Worm (Caenorhabditis elegans) whole organism, L4 larva: Measurements from ENCODE around the gene hex-5.

Experiments used
- F26F4.8 ChIP-seq: fragments of 200-800 bp; sonication (Bioruptor generic); conservative IDR thresholded peaks from 2 replicates; pipeline ENCODE4 v1.3.6; 2022; ENCODE audit warnings: missing genetic modification characterization, missing compliant biosample characterization
- Y105C5A.15 ChIP-seq: fragments of 200-800 bp; sonication (Bioruptor generic); IDR thresholded peaks from 2 replicates; pipeline ENCODE4 v1.3.6; 2022; ENCODE audit warnings: missing genetic modification characterization, missing compliant biosample characterization
- Y5F2A.4 ChIP-seq: fragments of 200-800 bp; sonication (Bioruptor generic); optimal IDR thresholded peaks from 2 replicates; lab custom pipeline; 2018; ENCODE audit warnings: mild to moderate bottlenecking, missing genetic modification characterization, missing compliant biosample characterization
- Y75B8A.6 ChIP-seq: fragments of 200-800 bp; sonication (Bioruptor generic); IDR thresholded peaks from 2 replicates; pipeline ENCODE4 v1.3.6; 2022; ENCODE audit warnings: missing genetic modification reagents, missing genetic modification characterization, missing compliant biosample characterization
- ZK546.5 ChIP-seq, 2 experiments: sonication (generic microtip); optimal IDR thresholded peaks; 2 replicates each; lab custom pipeline; 2017; ENCODE audit warnings: missing biosample characterization in 2 of 2, missing genetic modification characterization in 2 of 2
- aha-1 ChIP-seq: fragments of 150-350 bp; peaks from one replicate; lab custom pipeline; 2014; ENCODE audit warnings: missing biosample characterization, missing genetic modification characterization
- ceh-28 ChIP-seq: fragments of 150-350 bp; optimal IDR thresholded peaks from 2 replicates; lab custom pipeline; 2014; ENCODE audit warnings: missing biosample characterization, missing genetic modification reagents, missing genetic modification characterization
- ctbp-1 ChIP-seq: fragments of 200-800 bp; sonication (Bioruptor generic); IDR thresholded peaks from 2 replicates; pipeline ENCODE4 v1.3.6; 2022; ENCODE audit warnings: missing genetic modification reagents, missing genetic modification characterization, missing compliant biosample characterization
- daf-19 ChIP-seq: fragments of 200-800 bp; sonication (Bioruptor generic); conservative IDR thresholded peaks from 2 replicates; pipeline ENCODE4 v1.3.6; 2022; ENCODE audit warnings: missing genetic modification characterization, missing compliant biosample characterization
- dmd-6 ChIP-seq: fragments of 200-800 bp; sonication (Bioruptor generic); IDR thresholded peaks from 2 replicates; pipeline ENCODE4 v1.3.6; 2022; ENCODE audit warnings: missing genetic modification reagents, missing genetic modification characterization, missing compliant biosample characterization
- dve-1 ChIP-seq: sonication (generic microtip); optimal IDR thresholded peaks from 2 replicates; lab custom pipeline; 2017; ENCODE audit warnings: antibody characterized with exemption, mild to moderate bottlenecking, missing genetic modification characterization, missing compliant biosample characterization; ENCODE audit not compliant: insufficient read depth
- fkh-10 ChIP-seq: fragments of 150-350 bp; optimal IDR thresholded peaks from 2 replicates; lab custom pipeline; 2014; ENCODE audit warnings: missing biosample characterization, missing genetic modification reagents, missing genetic modification characterization
- fos-1 ChIP-seq: fragments of 150-350 bp; optimal IDR thresholded peaks from 2 replicates; lab custom pipeline; 2014; ENCODE audit warnings: missing biosample characterization, missing genetic modification characterization
- gei-8 ChIP-seq: fragments of 200-800 bp; sonication (Bioruptor generic); optimal IDR thresholded peaks from 2 replicates; lab custom pipeline; 2018; ENCODE audit warnings: mild to moderate bottlenecking, missing genetic modification characterization, missing compliant biosample characterization
- jun-1 ChIP-seq: fragments of 150-350 bp; optimal IDR thresholded peaks from 2 replicates; lab custom pipeline; 2014; ENCODE audit warnings: missing biosample characterization, missing genetic modification reagents, missing genetic modification characterization
- lim-7 ChIP-seq: fragments of 200-800 bp; sonication (Bioruptor generic); IDR thresholded peaks from 2 replicates; pipeline ENCODE4 v1.3.6; 2022; ENCODE audit warnings: missing genetic modification characterization, missing compliant biosample characterization
- lin-13 ChIP-seq: fragments of 150-350 bp; optimal IDR thresholded peaks from 2 replicates; lab custom pipeline; 2014; ENCODE audit warnings: missing biosample characterization, missing genetic modification reagents, missing genetic modification characterization
- lsy-2 ChIP-seq, 2 experiments: fragments of 150-350 bp in 1 of 2; sonication (generic microtip) in 1 of 2; optimal IDR thresholded peaks; 2 replicates each; lab custom pipeline; 2014 to 2017; ENCODE audit warnings: missing biosample characterization in 2 of 2, missing genetic modification characterization in 2 of 2
- madf-5 ChIP-seq, 2 experiments: fragments of 200-800 bp; sonication (Bioruptor generic); IDR thresholded peaks; 2 replicates each; pipeline ENCODE4 v1.3.6; 2022; ENCODE audit warnings: missing compliant biosample characterization in 2 of 2, missing genetic modification characterization in 2 of 2
- madf-9 ChIP-seq: fragments of 200-800 bp; sonication (Bioruptor generic); conservative IDR thresholded peaks from 2 replicates; pipeline ENCODE4 v1.3.6; 2022; ENCODE audit warnings: missing genetic modification reagents, missing genetic modification characterization, missing compliant biosample characterization
- mes-2 ChIP-seq: sonication (generic microtip); optimal IDR thresholded peaks from 2 replicates; lab custom pipeline; 2016; ENCODE audit warnings: missing genotype, mild to moderate bottlenecking, missing genetic modification characterization, missing compliant biosample characterization; ENCODE audit not compliant: poor library complexity, severe bottlenecking
- mxl-3 ChIP-seq: fragments of 200-800 bp; sonication (Bioruptor generic); optimal IDR thresholded peaks from 2 replicates; lab custom pipeline; 2018; ENCODE audit warnings: mild to moderate bottlenecking, missing genetic modification characterization, missing compliant biosample characterization
- nhr-237 ChIP-seq: sonication (generic microtip); optimal IDR thresholded peaks from 2 replicates; lab custom pipeline; 2017; ENCODE audit warnings: missing biosample characterization, missing genetic modification characterization
- nhr-28 ChIP-seq: fragments of 150-350 bp; optimal IDR thresholded peaks from 2 replicates; lab custom pipeline; 2014; ENCODE audit warnings: missing biosample characterization, missing genetic modification characterization
- nhr-42 ChIP-seq: fragments of 200-800 bp; sonication (Bioruptor generic); IDR thresholded peaks from 2 replicates; pipeline ENCODE4 v1.3.6; 2022; ENCODE audit warnings: missing genetic modification characterization, missing compliant biosample characterization
- sdz-12 ChIP-seq: fragments of 200-800 bp; sonication (Bioruptor generic); optimal IDR thresholded peaks from 2 replicates; lab custom pipeline; 2018; ENCODE audit warnings: mild to moderate bottlenecking, missing genetic modification characterization, missing compliant biosample characterization
- set-16 ChIP-seq: fragments of 200-800 bp; sonication (Bioruptor generic); IDR thresholded peaks from 2 replicates; pipeline ENCODE4 v1.3.6; 2022; ENCODE audit warnings: missing genetic modification reagents, missing genetic modification characterization, missing compliant biosample characterization
- snpc-4 ChIP-seq: fragments of 150-350 bp; optimal IDR thresholded peaks from 2 replicates; lab custom pipeline; 2014; ENCODE audit warnings: missing biosample characterization, missing genetic modification characterization
- spr-3 ChIP-seq: fragments of 200-800 bp; sonication (Bioruptor generic); optimal IDR thresholded peaks from 2 replicates; lab custom pipeline; 2018; ENCODE audit warnings: mild to moderate bottlenecking, missing genetic modification characterization, missing compliant biosample characterization
- unc-39 ChIP-seq: sonication (generic microtip); optimal IDR thresholded peaks from 2 replicates; lab custom pipeline; 2017; ENCODE audit warnings: missing biosample characterization, missing genetic modification characterization
- unc-62 ChIP-seq, 3 experiments: fragments of 150-350 bp in 1 of 3; sonication (generic microtip); optimal IDR thresholded peaks in 2 of 3; peaks in 1 of 3; 1 replicate in 1 of 3; 2 replicates in 2 of 3; lab custom pipeline; 2014 to 2017; ENCODE audit warnings: missing biosample characterization in 3 of 3, missing genetic modification characterization in 3 of 3, missing genetic modification reagents in 3 of 3, missing genotype in 1 of 3
- zip-11 ChIP-seq: fragments of 200-800 bp; sonication (Bioruptor generic); IDR thresholded peaks from 2 replicates; pipeline ENCODE4 v1.3.6; 2022; ENCODE audit warnings: missing genetic modification characterization, missing compliant biosample characterization

Gene hex-5

DNA sequence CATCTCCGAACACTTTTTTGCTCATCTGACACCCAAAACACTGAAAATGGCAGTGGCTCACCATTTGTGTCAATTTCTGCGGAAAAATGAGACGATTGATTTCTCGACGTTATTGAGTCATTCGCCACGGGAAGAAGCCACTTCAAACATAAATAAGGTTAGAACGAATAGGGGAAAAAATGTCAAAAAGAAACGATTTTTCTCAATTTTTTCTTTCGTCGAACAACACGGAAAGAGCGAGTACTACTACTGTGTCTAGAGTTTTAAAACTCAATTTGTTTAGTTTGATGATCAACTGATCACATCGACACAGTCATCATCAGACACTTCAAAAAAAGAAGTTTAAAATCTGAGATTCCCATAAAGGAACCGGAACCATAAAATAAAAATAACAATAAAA lies 15.8 kb upstream of the hex-5 start:
- TF ChIP-seq unc-62 (GFP tag; optimal IDR thresholded peaks at IDR 0.05 in 1 of 2; lab: Kevin White, UChicago) (peak in 1 of 2 experiments; percentile 90), unc-62 (tag; optimal IDR thresholded peaks at IDR 0.05; lab: Kevin White, UChicago) (no peak), dmd-6 (no peak), Y5F2A.4 (GFP tag; lab: Kevin White, UChicago) (no peak), fkh-10 (peak; percentile 53), jun-1 (tag; lab: Kevin White, UChicago) (no peak)

DNA sequence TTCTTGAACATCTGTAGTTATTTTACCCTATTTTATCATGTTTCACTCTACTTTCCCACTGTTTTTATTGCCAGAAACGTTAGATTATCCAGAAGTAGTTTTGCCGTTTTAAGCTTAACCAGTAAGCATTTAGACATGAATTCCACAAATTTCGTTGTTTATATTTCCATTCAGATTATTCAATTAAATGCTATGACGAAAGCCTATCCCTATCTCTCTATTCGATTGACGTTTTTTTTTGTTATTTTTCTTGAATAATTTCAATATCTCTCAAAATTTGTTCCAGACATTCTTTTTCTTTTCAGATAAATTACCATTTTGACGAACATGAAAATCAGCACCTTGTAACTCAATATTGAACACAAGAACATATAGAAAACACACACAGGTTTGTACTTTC lies 13.5 kb upstream of the hex-5 start, which contains the start of gene npr-40:
Gene npr-40 (plus strand): TSS at position 301 of the 400 bp plus-strand sequence.
- TF ChIP-seq dve-1 (no peak), aha-1 (peak; percentile 4)

DNA sequence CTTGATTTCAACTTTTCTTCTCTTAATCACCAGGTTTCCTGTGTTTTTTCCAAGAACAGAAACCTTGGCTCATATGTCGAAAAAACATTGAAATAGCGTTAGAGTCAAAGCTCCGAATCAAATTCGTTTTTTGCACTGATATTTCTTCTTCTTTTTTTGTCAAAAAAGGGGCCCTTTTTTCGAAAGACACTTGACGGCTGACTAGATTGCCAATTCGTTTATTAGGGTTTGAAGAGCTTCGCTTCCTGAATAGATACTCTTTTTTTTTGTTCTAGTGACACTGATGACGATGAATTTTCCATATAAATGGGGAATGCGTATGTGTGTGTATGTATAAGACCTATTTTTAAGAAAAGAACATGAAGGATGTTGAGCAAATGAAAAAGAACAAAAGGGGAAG lies 11.7 kb upstream of the hex-5 start:
- TF ChIP-seq nhr-42 (GFP tag; lab: Robert Waterston, UW) (no peak), Y105C5A.15 (no peak), fkh-10 (peak; percentile 46), lim-7 (GFP tag; lab: Robert Waterston, UW) (no peak), Y75B8A.6 (no peak), spr-3 (no peak)

DNA sequence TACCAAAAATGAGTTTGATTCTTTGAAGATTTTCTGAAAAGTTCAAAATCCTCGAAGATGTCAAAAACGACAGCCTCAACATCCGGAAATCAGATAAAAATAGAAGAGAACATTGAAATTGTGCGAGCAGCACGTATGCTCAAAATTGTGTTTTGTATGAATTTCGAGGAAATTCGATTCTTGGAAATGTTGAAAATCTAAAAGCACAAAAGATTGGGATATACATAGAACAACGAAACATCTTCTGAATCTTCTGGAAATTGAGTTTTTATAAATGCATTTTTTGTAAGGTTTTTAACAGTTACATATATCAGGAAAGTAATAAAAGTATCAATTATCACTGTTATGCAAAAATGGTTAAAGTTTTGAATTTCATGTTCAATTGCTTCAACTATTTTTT lies 5.6 kb upstream of the hex-5 start:
- no peak for TF ChIP-seq nhr-237 (tag; lab: Kevin White, UChicago)
- TF ChIP-seq lsy-2 (tag; optimal IDR thresholded peaks at IDR 0.05; lab: Kevin White, UChicago) = no peak
- TF ChIP-seq snpc-4 (tag; lab: Kevin White, UChicago) = no peak
- TF ChIP-seq sdz-12 (GFP tag; lab: Kevin White, UChicago) = no peak
- no peak for TF ChIP-seq daf-19
- peak; percentile 33 for TF ChIP-seq fkh-10
- TF ChIP-seq F26F4.8 (GFP tag; lab: Robert Waterston, UW) = no peak
- TF ChIP-seq mxl-3 (GFP tag; lab: Kevin White, UChicago) = no peak
- TF ChIP-seq Y5F2A.4 (GFP tag; lab: Kevin White, UChicago) = no peak
- no peak for TF ChIP-seq ceh-28
- peak in 1 of 2 experiments; percentile 67 for TF ChIP-seq unc-62 (GFP tag; optimal IDR thresholded peaks at IDR 0.05 in 1 of 2; lab: Kevin White, UChicago)
- TF ChIP-seq unc-62 (tag; optimal IDR thresholded peaks at IDR 0.05; lab: Kevin White, UChicago) = no peak
- no peak for TF ChIP-seq ctbp-1
- no peak for TF ChIP-seq mes-2 (tag; lab: Kevin White, UChicago)
- TF ChIP-seq set-16 = no peak
- TF ChIP-seq gei-8 (GFP tag; lab: Kevin White, UChicago) = no peak
- no peak for TF ChIP-seq unc-39

DNA sequence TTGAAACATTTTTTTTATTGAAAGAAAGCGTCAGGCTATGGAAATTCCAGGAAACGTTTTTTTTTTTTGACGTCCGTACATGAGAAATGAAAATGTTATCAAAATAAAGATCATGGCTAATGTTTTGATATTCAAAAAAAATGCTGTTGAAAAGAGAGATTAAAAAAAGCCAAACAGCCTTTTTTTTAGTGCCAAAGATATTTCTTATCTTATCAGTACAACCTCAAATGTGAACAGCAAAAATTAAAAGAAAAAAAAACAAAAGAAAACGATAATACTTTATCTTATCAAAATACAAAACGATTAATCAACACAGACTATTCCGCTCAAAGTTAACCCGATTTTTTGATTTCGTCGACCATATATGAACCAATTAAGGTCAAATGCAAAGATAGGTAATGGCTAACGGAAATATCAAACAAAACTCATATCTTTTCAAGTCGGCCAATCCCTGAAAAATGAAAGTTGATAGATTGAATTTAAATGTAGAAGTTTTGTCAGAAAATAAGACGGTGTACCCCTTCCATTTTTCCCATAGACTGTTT lies 2.3 kb upstream of the hex-5 start:
- TF ChIP-seq madf-9 (GFP tag; lab: Robert Waterston, UW) = no peak
- TF ChIP-seq nhr-28 (tag; lab: Kevin White, UChicago) = peak; percentile 26
- peak in 1 of 2 experiments; percentile 54 for TF ChIP-seq unc-62 (GFP tag; optimal IDR thresholded peaks at IDR 0.05 in 1 of 2; lab: Kevin White, UChicago)
- TF ChIP-seq unc-62 (tag; optimal IDR thresholded peaks at IDR 0.05; lab: Kevin White, UChicago) = no peak
- no peak for TF ChIP-seq Y5F2A.4 (GFP tag; lab: Kevin White, UChicago)
- TF ChIP-seq, all 104 proteins: peak for 2

DNA sequence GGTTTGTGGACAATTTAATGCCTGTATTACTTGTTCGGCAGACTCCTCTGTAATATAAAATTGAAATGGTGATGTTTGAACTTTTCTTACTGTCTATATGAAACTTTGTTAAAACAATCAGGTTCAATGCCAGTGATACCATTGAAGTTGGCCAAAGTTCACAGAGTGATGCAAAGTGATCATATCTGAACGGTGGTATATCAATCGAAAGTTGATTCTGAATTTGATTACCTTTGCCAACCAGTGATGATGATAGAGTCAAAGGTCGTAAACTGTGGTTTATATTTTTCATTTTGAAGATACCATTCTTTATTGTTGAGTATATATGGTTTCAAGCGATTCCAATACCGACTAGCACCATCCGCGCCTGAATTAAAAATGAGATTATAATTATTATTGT lies 1.6 kb downstream of the hex-5 start:
- TF ChIP-seq Y105C5A.15 = no peak
- no peak for TF ChIP-seq madf-5 (GFP tag; IDR thresholded peaks at IDR 0.05; lab: Robert Waterston, UW)
- no peak for TF ChIP-seq lin-13 (GFP tag; lab: Kevin White, UChicago)
- no peak for TF ChIP-seq nhr-42 (GFP tag; lab: Robert Waterston, UW)
- no peak for TF ChIP-seq fos-1 (tag; lab: Kevin White, UChicago)
- TF ChIP-seq ZK546.5 (tag; optimal IDR thresholded peaks at IDR 0.05; lab: Kevin White, UChicago) = no peak
- TF ChIP-seq zip-11 (GFP tag; lab: Robert Waterston, UW) = no peak
- peak in 1 of 2 experiments; percentile 56 for TF ChIP-seq unc-62 (GFP tag; optimal IDR thresholded peaks at IDR 0.05 in 1 of 2; lab: Kevin White, UChicago)
- TF ChIP-seq unc-62 (tag; optimal IDR thresholded peaks at IDR 0.05; lab: Kevin White, UChicago) = no peak
